Worm (Caenorhabditis elegans): ENCODE data around the gene rpb-6.
A peak's percentile ranks its signal among the peaks of the same experiment; 100 is the strongest.

Gene rpb-6

ce11 chrII:10566458-10566857, 12.7 kb upstream of the rpb-6 start:
- TF ChIP-seq F49E8.2 (tag; optimal IDR thresholded peaks at IDR 0.05; ENCODE audit: insufficient read depth) (no peak), athp-1 (tag; optimal IDR thresholded peaks at IDR 0.05) (no peak), K12H6.12 (tag; optimal IDR thresholded peaks at IDR 0.05) (no peak), zfh-2 (GFP tag; conservative IDR thresholded peaks at IDR 0.05) (peak; percentile 59)

ce11 chrII:10569498-10569897, 9.7 kb upstream of the rpb-6 start:
- TF ChIP-seq sdz-38 (tag; optimal IDR thresholded peaks at IDR 0.05): no peak
- no peak for TF ChIP-seq B0336.3 (GFP tag; IDR thresholded peaks at IDR 0.05)
- TF ChIP-seq snpc-1.3 (tag; optimal IDR thresholded peaks at IDR 0.05; ENCODE audit: insufficient read depth): no peak
- no peak for TF ChIP-seq ztf-6 (GFP tag; IDR thresholded peaks at IDR 0.05)
- TF ChIP-seq pbrm-1 (GFP tag; IDR thresholded peaks at IDR 0.05): no peak
- TF ChIP-seq F33H1.4 (GFP tag; IDR thresholded peaks at IDR 0.05): no peak
- TF ChIP-seq him-1 (tag; optimal IDR thresholded peaks at IDR 0.05): no peak
- no peak for TF ChIP-seq madf-10 (tag; optimal IDR thresholded peaks at IDR 0.05)
- TF ChIP-seq unc-62 (GFP tag; optimal IDR thresholded peaks at IDR 0.05): no peak
- no peak for TF ChIP-seq lag-1 (GFP tag; IDR thresholded peaks at IDR 0.05)
- no peak for TF ChIP-seq let-607 (tag; optimal IDR thresholded peaks at IDR 0.05)
- TF ChIP-seq ama-1 (optimal IDR thresholded peaks at IDR 0.05): no peak
- TF ChIP-seq ama-1 (GFP tag; optimal IDR thresholded peaks at IDR 0.05): no peak
- TF ChIP-seq ztf-3 (GFP tag; optimal IDR thresholded peaks at IDR 0.05): no peak
- no peak for TF ChIP-seq unc-130 (GFP tag; optimal IDR thresholded peaks at IDR 0.05)
- no peak for TF ChIP-seq ztf-18 (tag; optimal IDR thresholded peaks at IDR 0.05)
- no peak for TF ChIP-seq lsl-1 (GFP tag; optimal IDR thresholded peaks at IDR 0.05)
- TF ChIP-seq lir-1 (GFP tag; conservative IDR thresholded peaks at IDR 0.05): no peak
- no peak for TF ChIP-seq nhr-80 (tag; optimal IDR thresholded peaks at IDR 0.05)

ce11 chrII:10570302-10570701, 8.9 kb upstream of the rpb-6 start, which contains the start of gene txt-13:
Gene txt-13 (plus strand): TSS chrII:10570602.
- TF ChIP-seq hrde-1 (tag; optimal IDR thresholded peaks at IDR 0.05; ENCODE audit: borderline replicate concordance): no peak
- no peak for TF ChIP-seq F39B2.1 (GFP tag; IDR thresholded peaks at IDR 0.05)
- no peak for TF ChIP-seq rcor-1 (GFP tag; IDR thresholded peaks at IDR 0.05)
- no peak for TF ChIP-seq Y67H2A.10 (GFP tag; conservative IDR thresholded peaks at IDR 0.05)
- TF ChIP-seq madf-8 (GFP tag; conservative IDR thresholded peaks at IDR 0.05): no peak
- TF ChIP-seq zfh-2 (GFP tag; conservative IDR thresholded peaks at IDR 0.05): no peak
- TF ChIP-seq chd-7 (tag; optimal IDR thresholded peaks at IDR 0.05): no peak
- TF ChIP-seq ceh-100 (GFP tag; IDR thresholded peaks at IDR 0.05): no peak

- TF ChIP-seq unc-62 (GFP tag; optimal IDR thresholded peaks at IDR 0.05) (no peak), hmg-1.2 (GFP tag; IDR thresholded peaks at IDR 0.05) (no peak), nfyb-1 (GFP tag; IDR thresholded peaks at IDR 0.05) (no peak), lir-1 (GFP tag; conservative IDR thresholded peaks at IDR 0.05) (no peak)
Measured at ce11 chrII:10571967-10572366, 7.2 kb upstream of the rpb-6 start, which contains the start of gene C06A1.3. Gene C06A1.3 (plus strand): TSS chrII:10572267.

- TF ChIP-seq attf-6 (GFP tag; IDR thresholded peaks at IDR 0.05): 0 out of 2 replicates have a peak, but pooled peaks have one; percentile 15
- no peak for TF ChIP-seq ama-1 (optimal IDR thresholded peaks at IDR 0.05)
- peak in 1 of 2 experiments; percentile 67 for TF ChIP-seq ama-1 (GFP tag; optimal IDR thresholded peaks at IDR 0.05)
- TF ChIP-seq lin-54 (GFP tag; optimal IDR thresholded peaks at IDR 0.05): peak; percentile 24
- peak; percentile 60 for TF ChIP-seq madf-6 (GFP tag; IDR thresholded peaks at IDR 0.05)
- peak; percentile 87 for TF ChIP-seq hrde-1 (tag; optimal IDR thresholded peaks at IDR 0.05; ENCODE audit: borderline replicate concordance)
- peak; percentile 10; the same call in 1 of the 2 replicates for TF ChIP-seq ekl-4 (GFP tag; IDR thresholded peaks at IDR 0.05)
- TF ChIP-seq snpc-1.3 (tag; optimal IDR thresholded peaks at IDR 0.05; ENCODE audit: insufficient read depth): peak; percentile 35
- peak; percentile 33 for TF ChIP-seq snpc-4 (GFP tag; optimal IDR thresholded peaks at IDR 0.05)
- no peak for TF ChIP-seq snpc-4 (tag; optimal IDR thresholded peaks at IDR 0.05)
- 0 out of 2 replicates have a peak, but pooled peaks have one; percentile 15 for TF ChIP-seq ceh-91 (GFP tag; IDR thresholded peaks at IDR 0.05)
- TF ChIP-seq him-1 (tag; optimal IDR thresholded peaks at IDR 0.05): peak; percentile 18
- TF ChIP-seq rcor-1 (GFP tag; IDR thresholded peaks at IDR 0.05): 0 out of 2 replicates have a peak, but pooled peaks have one; percentile 19
- TF ChIP-seq dox-1 (GFP tag; IDR thresholded peaks at IDR 0.05): no peak
- no peak for TF ChIP-seq F23B12.7 (tag; optimal IDR thresholded peaks at IDR 0.05; ENCODE audit: insufficient read depth)
- no peak for TF ChIP-seq B0019.2 (GFP tag; conservative IDR thresholded peaks at IDR 0.05)
Measured at ce11 chrII:10574177-10574576, 5.0 kb upstream of the rpb-6 start.

All from whole organism, young adult.